Worm (Caenorhabditis elegans) whole organism, late embryonic: Measurements from ENCODE around the gene ceh-21.
A peak's percentile ranks its signal among the peaks of the same experiment; 100 is the strongest.

Experiments
- C08G9.2 ChIP-seq: sonication (generic microtip); optimal IDR thresholded peaks from 2 replicates; lab custom pipeline; 2016; ENCODE audit warnings: mild to moderate bottlenecking, missing genetic modification characterization, moderate library complexity, missing compliant biosample characterization
- F13H6.1 ChIP-seq: sonication (generic microtip); optimal IDR thresholded peaks from 2 replicates; lab custom pipeline; 2016; ENCODE audit warnings: missing genetic modification characterization, missing compliant biosample characterization
- ahr-1 ChIP-seq: sonication (generic microtip); optimal IDR thresholded peaks from 2 replicates; lab custom pipeline; 2016; ENCODE audit warnings: missing genetic modification characterization, missing compliant biosample characterization
- ama-1 ChIP-seq: fragments of 150-350 bp; optimal IDR thresholded peaks from 2 replicates; lab custom pipeline; 2014
- ceh-14 ChIP-seq: sonication (generic microtip); optimal IDR thresholded peaks from 2 replicates; lab custom pipeline; 2016; ENCODE audit warnings: missing genotype, missing genetic modification characterization, missing compliant biosample characterization
- ceh-18 ChIP-seq: sonication (generic microtip); optimal IDR thresholded peaks from 2 replicates; lab custom pipeline; 2016; ENCODE audit warnings: missing genetic modification characterization, missing compliant biosample characterization
- ceh-19 ChIP-seq: fragments of 200-800 bp; sonication (Bioruptor generic); optimal IDR thresholded peaks from 2 replicates; lab custom pipeline; 2018; ENCODE audit warnings: mild to moderate bottlenecking, missing genetic modification characterization, missing compliant biosample characterization
- ceh-22 ChIP-seq: sonication (generic microtip); optimal IDR thresholded peaks from 2 replicates; lab custom pipeline; 2017; ENCODE audit warnings: missing biosample characterization, missing genetic modification characterization
- ceh-30 ChIP-seq: fragments of 150-350 bp; optimal IDR thresholded peaks from 2 replicates; lab custom pipeline; 2014; ENCODE audit warnings: missing biosample characterization, missing genetic modification characterization
- ceh-48 ChIP-seq: sonication (generic microtip); optimal IDR thresholded peaks from 2 replicates; lab custom pipeline; 2016; ENCODE audit warnings: missing genetic modification characterization, inconsistent platforms, missing compliant biosample characterization
- ceh-6 ChIP-seq: fragments of 200-800 bp; sonication (Bioruptor generic); optimal IDR thresholded peaks from 2 replicates; lab custom pipeline; 2018; ENCODE audit warnings: mild to moderate bottlenecking, missing genetic modification characterization, missing compliant biosample characterization
- ceh-9 ChIP-seq: sonication (generic microtip); optimal IDR thresholded peaks from 2 replicates; lab custom pipeline; 2016; ENCODE audit warnings: mild to moderate bottlenecking, missing genetic modification characterization, inconsistent platforms, missing compliant biosample characterization
- che-1 ChIP-seq: sonication (generic microtip); optimal IDR thresholded peaks from 2 replicates; lab custom pipeline; 2016; ENCODE audit warnings: mild to moderate bottlenecking, missing genetic modification characterization, missing compliant biosample characterization
- dmd-4 ChIP-seq: sonication (generic microtip); optimal IDR thresholded peaks from 2 replicates; lab custom pipeline; 2016; ENCODE audit warnings: borderline replicate concordance, missing genetic modification characterization, missing compliant biosample characterization
- dve-1 ChIP-seq: sonication (generic microtip); optimal IDR thresholded peaks from 2 replicates; lab custom pipeline; 2017; ENCODE audit warnings: antibody characterized with exemption, mild to moderate bottlenecking, missing genetic modification characterization, missing compliant biosample characterization
- elt-2 ChIP-seq: sonication (generic microtip); optimal IDR thresholded peaks from 2 replicates; lab custom pipeline; 2016; ENCODE audit warnings: missing genetic modification reagents, missing genetic modification characterization, missing compliant biosample characterization
- eyg-1 ChIP-seq: sonication (generic microtip); optimal IDR thresholded peaks from 2 replicates; lab custom pipeline; 2016; ENCODE audit warnings: missing genotype, missing genetic modification characterization, missing compliant biosample characterization
- fax-1 ChIP-seq: sonication (generic microtip); optimal IDR thresholded peaks from 2 replicates; lab custom pipeline; 2016; ENCODE audit warnings: missing genotype, missing genetic modification characterization, missing compliant biosample characterization
- fkh-10 ChIP-seq: fragments of 150-350 bp; optimal IDR thresholded peaks from 2 replicates; lab custom pipeline; 2014; ENCODE audit warnings: missing biosample characterization, missing genetic modification reagents, missing genetic modification characterization
- fkh-6 ChIP-seq: sonication (generic microtip); optimal IDR thresholded peaks from 2 replicates; lab custom pipeline; 2016; ENCODE audit warnings: missing genetic modification characterization, missing compliant biosample characterization
- gmeb-2 ChIP-seq: sonication (generic microtip); optimal IDR thresholded peaks from 2 replicates; lab custom pipeline; 2016; ENCODE audit warnings: missing genetic modification characterization, inconsistent platforms, missing compliant biosample characterization
- hlh-13 ChIP-seq: fragments of 200-800 bp; sonication (Bioruptor generic); optimal IDR thresholded peaks from 2 replicates; lab custom pipeline; 2018; ENCODE audit warnings: mild to moderate bottlenecking, missing genetic modification characterization, missing compliant biosample characterization
- hlh-15 ChIP-seq: sonication (generic microtip); optimal IDR thresholded peaks from 2 replicates; lab custom pipeline; 2016; ENCODE audit warnings: missing genetic modification characterization, missing compliant biosample characterization
- hlh-30 ChIP-seq: sonication (generic microtip); optimal IDR thresholded peaks from 2 replicates; lab custom pipeline; 2017; ENCODE audit warnings: antibody characterized with exemption, missing genetic modification characterization, missing compliant biosample characterization; ENCODE audit not compliant: insufficient read depth
- hlh-6 ChIP-seq: sonication (generic microtip); optimal IDR thresholded peaks from 2 replicates; lab custom pipeline; 2016; ENCODE audit warnings: missing genotype, missing genetic modification characterization, missing compliant biosample characterization
- hlh-8 ChIP-seq: sonication (generic microtip); optimal IDR thresholded peaks from 2 replicates; lab custom pipeline; 2016; ENCODE audit warnings: missing genotype, missing genetic modification characterization, missing compliant biosample characterization
- lim-6 ChIP-seq: sonication (generic microtip); optimal IDR thresholded peaks from 2 replicates; lab custom pipeline; 2016; ENCODE audit warnings: missing genetic modification characterization, missing compliant biosample characterization
- lin-11 ChIP-seq: fragments of 200-800 bp; sonication (Bioruptor generic); optimal IDR thresholded peaks from 2 replicates; lab custom pipeline; 2018; ENCODE audit warnings: mild to moderate bottlenecking, missing genetic modification characterization, missing compliant biosample characterization
- madf-2 ChIP-seq: sonication (generic microtip); optimal IDR thresholded peaks from 2 replicates; lab custom pipeline; 2017; ENCODE audit warnings: missing genetic modification characterization, missing compliant biosample characterization
- mec-3 ChIP-seq: sonication (generic microtip); optimal IDR thresholded peaks from 2 replicates; lab custom pipeline; 2016; ENCODE audit warnings: borderline replicate concordance, missing genetic modification characterization, missing compliant biosample characterization
- nhr-11 ChIP-seq: fragments of 150-350 bp; optimal IDR thresholded peaks from 2 replicates; lab custom pipeline; 2014; ENCODE audit warnings: missing biosample characterization, missing genetic modification characterization
- nhr-232 ChIP-seq: sonication (generic microtip); optimal IDR thresholded peaks from 2 replicates; lab custom pipeline; 2016; ENCODE audit warnings: missing genetic modification characterization, missing compliant biosample characterization
- npax-4 ChIP-seq: sonication (generic microtip); optimal IDR thresholded peaks from 2 replicates; lab custom pipeline; 2016; ENCODE audit warnings: missing genetic modification characterization, missing compliant biosample characterization
- pag-3 ChIP-seq: sonication (generic microtip); optimal IDR thresholded peaks from 2 replicates; lab custom pipeline; 2016; ENCODE audit warnings: missing compliant biosample characterization, missing genetic modification characterization, borderline replicate concordance
- pros-1 ChIP-seq: fragments of 150-350 bp; optimal IDR thresholded peaks from 2 replicates; lab custom pipeline; 2014; ENCODE audit warnings: missing biosample characterization, missing genetic modification reagents, missing genetic modification characterization
- ref-2 ChIP-seq: sonication (generic microtip); optimal IDR thresholded peaks from 2 replicates; lab custom pipeline; 2016; ENCODE audit warnings: missing genetic modification characterization, missing compliant biosample characterization
- rnt-1 ChIP-seq: sonication (generic microtip); optimal IDR thresholded peaks from 2 replicates; lab custom pipeline; 2016; ENCODE audit warnings: missing genetic modification characterization, missing compliant biosample characterization
- sdc-2 ChIP-seq: sonication (generic microtip); optimal IDR thresholded peaks from 2 replicates; lab custom pipeline; 2016; ENCODE audit warnings: missing genotype, missing genetic modification characterization, missing compliant biosample characterization
- ttx-3 ChIP-seq: sonication (generic microtip); optimal IDR thresholded peaks from 2 replicates; lab custom pipeline; 2016; ENCODE audit warnings: missing genetic modification reagents, missing genetic modification characterization, missing compliant biosample characterization
- unc-3 ChIP-seq, 2 experiments: fragments of 200-800 bp in 1 of 2; sonication (Bioruptor generic) in 1 of 2; sonication (generic microtip) in 1 of 2; conservative IDR thresholded peaks in 1 of 2; optimal IDR thresholded peaks in 1 of 2; 2 replicates each; pipeline versions ENCODE4 v1.3.6 to Lab custom; 2016 to 2022; ENCODE audit warnings: missing compliant biosample characterization in 2 of 2, missing genetic modification characterization in 2 of 2, missing genetic modification reagents in 1 of 2
- unc-42 ChIP-seq: sonication (generic microtip); optimal IDR thresholded peaks from 2 replicates; lab custom pipeline; 2016; ENCODE audit warnings: missing genotype, missing genetic modification characterization, missing compliant biosample characterization
- unc-55 ChIP-seq: sonication (generic microtip); optimal IDR thresholded peaks from 2 replicates; lab custom pipeline; 2017; ENCODE audit warnings: missing biosample characterization, missing genetic modification reagents, missing genetic modification characterization
- zip-5 ChIP-seq: sonication (generic microtip); optimal IDR thresholded peaks from 2 replicates; lab custom pipeline; 2016; ENCODE audit warnings: missing genetic modification characterization, missing compliant biosample characterization

ceh-21 gene

DNA sequence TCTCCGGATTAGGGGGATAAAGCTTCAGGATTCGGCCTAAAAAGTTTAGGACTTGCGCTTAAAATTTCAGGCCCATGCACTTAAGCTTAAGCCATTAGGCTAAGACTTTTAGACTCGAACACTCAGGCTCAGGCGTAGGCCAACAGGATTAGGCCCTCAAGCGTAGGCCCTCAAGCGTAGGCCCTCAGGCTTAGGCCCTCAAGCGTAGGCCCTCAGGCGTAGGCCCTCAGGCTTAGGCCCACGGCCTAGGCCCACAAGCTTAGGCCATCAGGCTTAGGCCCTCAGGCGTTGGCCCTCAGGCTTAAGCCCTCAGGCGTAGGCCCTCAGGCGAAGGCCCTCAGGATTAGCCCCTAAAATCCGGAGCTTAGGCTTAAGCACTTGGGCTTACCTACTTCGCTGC lies 2.0 kb downstream of the ceh-21 start:
- no peak for TF ChIP-seq gmeb-2 (tag; lab: Kevin White, UChicago)
- no peak for TF ChIP-seq elt-2 (tag; lab: Kevin White, UChicago)
- TF ChIP-seq ceh-19: no peak
- TF ChIP-seq ahr-1 (tag; lab: Kevin White, UChicago): no peak
- TF ChIP-seq, all 69 proteins: peak for 0

DNA sequence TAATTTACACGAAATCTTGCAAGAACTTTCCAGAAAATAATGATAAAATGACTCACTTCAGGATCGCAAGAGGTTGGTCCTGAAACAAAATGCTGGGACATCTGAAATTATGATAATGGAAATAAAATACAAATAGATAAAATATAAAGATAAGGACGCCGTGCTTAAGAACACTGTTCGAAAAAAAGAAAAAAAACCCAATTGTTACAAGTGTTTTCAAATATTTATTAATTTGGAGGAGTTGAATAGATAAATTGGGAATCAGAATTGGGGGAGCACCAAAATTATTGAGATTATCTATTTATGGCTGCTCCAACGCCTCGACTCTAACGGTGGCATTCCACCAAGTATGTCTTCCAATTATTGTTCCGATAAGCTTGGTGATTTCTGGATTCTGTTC lies 4.0 kb downstream of the ceh-21 start, which contains the start of gene ceh-41:
TSS of gene ceh-41 (minus strand) at position 101 of the 400 bp plus-strand sequence.
- TF ChIP-seq ceh-9 (tag; lab: Kevin White, UChicago) (no peak), mec-3 (no peak)

DNA sequence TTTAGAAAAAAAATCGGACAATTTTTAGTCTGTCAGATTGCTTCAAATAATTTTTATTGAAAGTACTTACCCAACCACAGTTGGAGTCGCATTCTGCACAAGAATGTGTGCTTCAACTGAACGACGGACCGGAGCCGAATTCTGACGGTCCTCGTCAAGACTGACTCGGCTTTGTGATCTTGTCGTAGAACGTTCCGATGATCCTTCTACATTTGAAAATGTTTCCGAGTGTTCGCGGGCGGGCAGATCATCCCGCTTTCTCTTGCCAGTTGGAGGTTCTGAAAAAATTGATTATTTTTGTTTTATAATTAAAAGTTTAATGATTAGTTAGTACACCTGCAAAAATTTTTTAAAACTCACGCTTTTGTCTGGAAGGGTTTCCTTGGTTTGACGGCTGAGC lies 4.9 kb downstream of the ceh-21 start:
- TF ChIP-seq unc-42 (tag; lab: Kevin White, UChicago) (no peak), ceh-9 (tag; lab: Kevin White, UChicago) (no peak), fkh-10 (GFP tag; lab: Kevin White, UChicago) (no peak)

DNA sequence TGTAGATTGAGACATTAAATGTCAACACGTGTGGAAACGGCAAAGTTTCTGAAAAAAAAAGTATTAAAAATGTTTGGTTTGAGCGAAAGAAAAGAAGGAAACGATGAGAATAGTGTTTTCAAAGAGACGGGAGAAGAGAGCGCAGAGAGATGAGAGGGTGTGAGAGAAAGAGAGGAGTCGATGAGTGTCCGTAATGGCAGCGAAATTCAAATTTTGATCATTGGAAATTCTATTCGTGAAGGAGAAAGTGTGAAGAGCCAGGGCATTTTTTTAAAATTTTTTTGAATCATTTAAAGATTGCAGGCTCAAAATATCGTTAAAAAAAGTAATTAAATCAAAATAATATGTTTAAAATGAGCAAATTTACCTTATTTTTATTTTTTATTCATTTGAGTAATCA lies 7.0 kb downstream of the ceh-21 start, which contains the start of gene T26C11.4:
TSS of gene T26C11.4 (minus strand) at position 54 of the 400 bp plus-strand sequence.
- no peak for TF ChIP-seq mec-3
- TF ChIP-seq pag-3: no peak
- TF ChIP-seq unc-55: peak; percentile 31
- no peak for TF ChIP-seq ceh-22 (tag; lab: Kevin White, UChicago)
- peak; percentile 41 for TF ChIP-seq sdc-2

DNA sequence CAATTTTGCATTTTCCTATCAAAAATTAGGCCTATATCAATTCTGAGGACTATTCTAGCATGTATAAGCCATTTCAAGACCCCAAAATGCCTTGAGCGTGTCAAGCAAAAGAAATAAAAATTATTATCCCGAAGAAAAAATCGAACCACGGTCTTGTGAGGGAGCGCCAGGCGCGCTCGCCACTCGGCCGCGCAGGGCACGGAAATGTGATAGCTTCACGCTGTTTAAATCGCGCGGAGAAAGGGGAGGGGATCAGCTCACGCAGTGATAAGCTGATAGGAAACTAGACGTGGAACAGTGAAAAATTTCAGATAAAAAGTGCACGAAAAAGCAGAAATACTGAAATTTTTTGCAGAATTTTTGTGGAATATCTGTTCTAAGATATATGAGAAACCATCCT lies 14.8 kb downstream of the ceh-21 start:
- TF ChIP-seq ceh-14 (tag; lab: Kevin White, UChicago) (peak; percentile 75), ama-1 (lab: Kevin White, UChicago) (no peak), zip-5 (tag; lab: Kevin White, UChicago) (peak; percentile 5), pros-1 (tag; lab: Kevin White, UChicago) (no peak), ref-2 (tag; lab: Kevin White, UChicago) (no peak), ceh-30 (tag; lab: Kevin White, UChicago) (no peak), C08G9.2 (tag; lab: Kevin White, UChicago) (peak; percentile 62), ceh-18 (tag; lab: Kevin White, UChicago) (peak; percentile 42), F13H6.1 (peak; percentile 53), nhr-232 (tag; lab: Kevin White, UChicago) (peak; percentile 58), hlh-13 (GFP tag; lab: Kevin White, UChicago) (peak; percentile 61), che-1 (peak; percentile 79), ceh-19 (peak; percentile 74), lin-11 (peak; percentile 56), unc-3 (GFP tag; conservative IDR thresholded peaks at IDR 0.05; lab: Robert Waterston, UW) (0 out of 2 replicates have a peak, but pooled peaks have one; percentile 5), unc-3 (tag; optimal IDR thresholded peaks at IDR 0.05; lab: Kevin White, UChicago) (peak; percentile 29), hlh-8 (no peak), fax-1 (tag; lab: Kevin White, UChicago) (peak; percentile 48), dmd-4 (tag; lab: Kevin White, UChicago) (peak; percentile 67), hlh-30 (tag; lab: Kevin White, UChicago) (no peak), ahr-1 (tag; lab: Kevin White, UChicago) (peak; percentile 28), ceh-6 (GFP tag; lab: Kevin White, UChicago) (peak; percentile 72), fkh-6 (tag; lab: Kevin White, UChicago) (peak; percentile 64), ceh-48 (tag; lab: Kevin White, UChicago) (peak; percentile 56), ttx-3 (tag; lab: Kevin White, UChicago) (peak; percentile 56), elt-2 (tag; lab: Kevin White, UChicago) (peak; percentile 67), sdc-2 (peak; percentile 91), madf-2 (tag; lab: Kevin White, UChicago) (peak; percentile 50), hlh-6 (tag; lab: Kevin White, UChicago) (peak; percentile 78), fkh-10 (GFP tag; lab: Kevin White, UChicago) (no peak), nhr-11 (tag; lab: Kevin White, UChicago) (no peak), eyg-1 (tag; lab: Kevin White, UChicago) (no peak), hlh-15 (tag; lab: Kevin White, UChicago) (peak; percentile 52), dve-1 (tag; lab: Kevin White, UChicago) (peak; percentile 29), pag-3 (no peak), rnt-1 (tag; lab: Kevin White, UChicago) (peak; percentile 28), unc-42 (tag; lab: Kevin White, UChicago) (peak; percentile 2), lim-6 (tag; lab: Kevin White, UChicago) (no peak), npax-4 (tag; lab: Kevin White, UChicago) (peak; percentile 21)
